Worm (Caenorhabditis elegans): ENCODE results near the gene nhr-34.

DNA sequence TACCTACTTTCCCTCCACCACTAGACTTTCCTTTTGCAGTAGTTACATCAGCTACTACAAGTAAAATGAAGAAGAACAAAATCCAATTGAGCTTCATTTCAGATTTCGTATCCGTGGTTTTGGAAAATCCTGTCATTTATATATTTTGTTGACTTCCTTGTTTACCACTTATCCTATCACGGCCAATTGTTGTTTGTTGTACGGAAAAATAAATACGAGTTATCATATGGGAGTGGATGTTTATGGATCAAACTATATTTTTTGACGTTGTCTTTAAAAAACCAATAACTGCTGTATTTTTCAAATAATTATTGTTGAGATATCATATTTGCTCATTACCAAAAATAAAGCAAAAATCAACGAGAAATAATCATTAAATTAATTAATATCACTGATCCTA, 52.2 kb downstream of the nhr-34 start, which contains the start of gene W09C2.9:
- TF ChIP-seq B0019.2 (GFP tag; conservative IDR thresholded peaks at IDR 0.05) (no peak), unc-62 (GFP tag; optimal IDR thresholded peaks at IDR 0.05) (no peak), ama-1 (optimal IDR thresholded peaks at IDR 0.05) (no peak), ama-1 (GFP tag; optimal IDR thresholded peaks at IDR 0.05) (no peak), pha-4 (tag; optimal IDR thresholded peaks at IDR 0.05) (no peak), dpl-1 (GFP tag; optimal IDR thresholded peaks at IDR 0.05) (no peak), F57A8.1 (GFP tag; optimal IDR thresholded peaks at IDR 0.05) (no peak), hsf-1 (GFP tag; IDR thresholded peaks at IDR 0.05) (no peak), ceh-79 (tag; optimal IDR thresholded peaks at IDR 0.05) (no peak), B0261.1 (tag; optimal IDR thresholded peaks at IDR 0.05) (no peak), ets-4 (GFP tag; optimal IDR thresholded peaks at IDR 0.05) (no peak)

Measured in whole organism, young adult.